Worm (Caenorhabditis elegans) whole organism, mixed stage, embryonic: ENCODE data around the gene fbxa-107.

Experiments used
- blmp-1 ChIP-seq: fragments of 150-350 bp; optimal IDR thresholded peaks from 2 replicates; lab custom pipeline; 2014; ENCODE audit warnings: missing biosample characterization, missing genetic modification characterization
- drap-1 ChIP-seq: fragments of 200-800 bp; sonication (Bioruptor generic); optimal IDR thresholded peaks from 3 replicates; lab custom pipeline; 2018; ENCODE audit warnings: mild to moderate bottlenecking, missing genetic modification characterization, missing compliant biosample characterization
- flh-1 ChIP-seq: fragments of 200-800 bp; sonication (Bioruptor generic); optimal IDR thresholded peaks from 2 replicates; lab custom pipeline; 2018; ENCODE audit warnings: mild to moderate bottlenecking, missing genetic modification characterization, moderate library complexity, missing compliant biosample characterization
- nhr-28 ChIP-seq: fragments of 150-350 bp; optimal IDR thresholded peaks from 2 replicates; lab custom pipeline; 2014; ENCODE audit warnings: missing biosample characterization, missing genetic modification characterization

DNA sequence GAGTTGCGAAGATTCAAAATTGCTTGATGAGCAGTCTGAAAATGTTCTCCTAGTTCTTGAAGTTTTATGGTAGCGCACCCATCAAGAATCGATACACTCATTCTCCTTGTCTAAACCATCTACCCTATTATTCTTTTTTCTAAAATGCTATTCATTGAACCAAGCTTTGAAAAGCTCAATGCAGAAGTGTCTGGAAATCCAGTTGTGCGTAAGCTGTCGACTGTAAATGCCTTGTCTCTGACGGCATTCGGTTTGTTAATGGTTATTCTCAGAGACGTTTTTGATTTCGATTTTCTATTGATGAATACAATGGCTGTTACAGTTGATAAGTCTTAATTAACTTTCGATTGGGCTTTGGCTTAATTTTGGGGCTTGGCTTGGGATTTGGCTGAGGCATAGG, 38.8 kb downstream of the fbxa-107 start, which contains the start of gene C14A6.12:
- TF ChIP-seq flh-1 (GFP tag; lab: Kevin White, UChicago): no peak
- TF ChIP-seq blmp-1 (tag; lab: Kevin White, UChicago): no peak
- no peak for TF ChIP-seq nhr-28 (tag; lab: Kevin White, UChicago)
- TF ChIP-seq drap-1: no peak
